Worm (Caenorhabditis elegans): ENCODE data around the gene dnj-20.

The dnj-20 gene

ce11 chrII:9667382-9667781 is 43.4 kb upstream of the dnj-20 start, which contains the start of gene ZK1320.11:
Gene ZK1320.11 (plus strand): TSS chrII:9667624.
- TF ChIP-seq nhr-71 (tag; optimal IDR thresholded peaks at IDR 0.05) (peak; percentile 25), blmp-1 (tag; optimal IDR thresholded peaks at IDR 0.05) (no peak), efl-1 (optimal IDR thresholded peaks at IDR 0.05) (peak; percentile 21 to 27), efl-1 (GFP tag; optimal IDR thresholded peaks at IDR 0.05 in 1 of 2) (no peak), hlh-4 (tag; optimal IDR thresholded peaks at IDR 0.05) (peak; percentile 22), lsy-2 (tag; optimal IDR thresholded peaks at IDR 0.05) (peak in 1 of 2 experiments; percentile 58), nhr-19 (GFP tag; conservative IDR thresholded peaks at IDR 0.05) (no peak), lin-14 (GFP tag; optimal IDR thresholded peaks at IDR 0.05) (peak; percentile 5), nhr-76 (tag; optimal IDR thresholded peaks at IDR 0.05) (no peak), tlp-1 (tag; optimal IDR thresholded peaks at IDR 0.05) (no peak), hlh-17 (GFP tag; optimal IDR thresholded peaks at IDR 0.05; ENCODE audit: borderline replicate concordance) (no peak), ceh-82 (tag; optimal IDR thresholded peaks at IDR 0.05) (peak in 1 of 3 experiments; percentile 9), nhr-90 (tag; optimal IDR thresholded peaks at IDR 0.05; ENCODE audit: poor library complexity) (no peak), grh-1 (GFP tag; IDR thresholded peaks at IDR 0.05) (no peak), hpl-2 (GFP tag; optimal IDR thresholded peaks at IDR 0.05) (no peak)

- TF ChIP-seq lin-14 (GFP tag; optimal IDR thresholded peaks at IDR 0.05) (peak; percentile 15), nhr-84 (tag; optimal IDR thresholded peaks at IDR 0.05) (no peak), blmp-1 (tag; optimal IDR thresholded peaks at IDR 0.05) (no peak), aha-1 (tag; optimal IDR thresholded peaks at IDR 0.05) (no peak), nhr-71 (tag; optimal IDR thresholded peaks at IDR 0.05) (peak; percentile 22), fkh-8 (tag; optimal IDR thresholded peaks at IDR 0.05) (peak; percentile 38), ztf-11 (tag; optimal IDR thresholded peaks at IDR 0.05) (no peak)
Measured at ce11 chrII:9665577-9665976, 41.6 kb upstream of the dnj-20 start, which contains the start of gene ZK1320.5. Gene ZK1320.5 (minus strand): TSS chrII:9665677.

DNA sequence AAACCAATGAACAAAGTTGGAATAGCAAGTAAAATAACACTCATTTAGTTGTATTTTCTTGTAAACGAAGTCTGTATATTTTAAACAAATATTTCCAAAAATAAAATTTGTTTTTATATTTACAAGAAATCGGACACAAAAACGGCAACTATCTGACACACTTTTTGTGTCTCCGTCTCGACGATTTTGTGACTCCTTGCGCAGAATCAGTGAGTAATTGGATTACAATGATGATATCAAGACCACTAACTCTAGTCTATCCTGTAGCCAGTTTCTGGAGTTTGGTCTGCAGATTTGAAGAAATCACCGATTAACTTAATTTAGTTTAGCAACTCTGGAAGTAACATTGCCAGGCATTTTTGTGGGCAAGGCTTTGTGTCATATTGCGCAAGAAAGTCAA is 38.8 kb upstream of the dnj-20 start, which contains the start of gene cyp-13A10:
cyp-13A10 (minus strand) TSS at position 88 of the 400 bp plus-strand sequence.
- TF ChIP-seq C04F5.9 (tag; optimal IDR thresholded peaks at IDR 0.05) (no peak), zag-1 (tag; optimal IDR thresholded peaks at IDR 0.05) (no peak), efl-3 (GFP tag; optimal IDR thresholded peaks at IDR 0.05) (no peak), pag-3 (tag; optimal IDR thresholded peaks at IDR 0.05; ENCODE audit: borderline replicate concordance, insufficient read depth) (no peak), lin-15B (tag; optimal IDR thresholded peaks at IDR 0.05) (no peak), unc-130 (tag; optimal IDR thresholded peaks at IDR 0.05) (no peak), dpl-1 (GFP tag; optimal IDR thresholded peaks at IDR 0.05) (no peak), unc-30 (tag; optimal IDR thresholded peaks at IDR 0.05) (no peak), elt-3 (tag; optimal IDR thresholded peaks at IDR 0.05) (peak in 1 of 6 experiments; percentile 38), lin-14 (GFP tag; optimal IDR thresholded peaks at IDR 0.05) (peak; percentile 10), nhr-77 (tag; optimal IDR thresholded peaks at IDR 0.05) (no peak), C34B4.2 (tag; optimal IDR thresholded peaks at IDR 0.05) (no peak), hlh-17 (GFP tag; optimal IDR thresholded peaks at IDR 0.05; ENCODE audit: borderline replicate concordance) (no peak), ztf-11 (tag; optimal IDR thresholded peaks at IDR 0.05) (no peak), nhr-20 (tag; optimal IDR thresholded peaks at IDR 0.05) (peak; percentile 47), sptf-1 (tag; optimal IDR thresholded peaks at IDR 0.05) (no peak), blmp-1 (tag; optimal IDR thresholded peaks at IDR 0.05) (peak; percentile 26), pax-3 (tag; optimal IDR thresholded peaks at IDR 0.05) (no peak), skn-1 (tag; optimal IDR thresholded peaks at IDR 0.05) (no peak), nhr-85 (tag) (peak; percentile 66), nhr-84 (tag; optimal IDR thresholded peaks at IDR 0.05) (no peak), nhr-28 (tag; optimal IDR thresholded peaks at IDR 0.05) (no peak), nhr-71 (tag; optimal IDR thresholded peaks at IDR 0.05) (peak; percentile 18)

DNA sequence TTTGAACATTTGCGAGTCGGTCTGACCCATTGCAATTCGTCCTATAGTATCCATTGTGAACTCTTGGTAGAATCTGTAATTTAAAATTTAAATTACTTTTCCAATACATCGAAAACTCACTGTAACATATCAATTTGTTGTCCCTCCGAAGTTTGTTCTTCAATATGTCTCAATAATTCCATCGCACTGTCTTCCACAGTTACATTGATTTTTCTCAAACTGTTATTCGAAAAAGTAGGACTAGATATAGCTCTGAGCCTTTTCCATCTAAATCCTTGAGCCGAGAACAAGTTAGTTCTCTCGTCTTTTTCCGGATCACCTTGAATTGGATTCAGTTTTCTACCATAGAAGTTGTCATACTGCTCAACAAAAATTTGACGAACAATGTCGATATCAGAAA is 38.2 kb upstream of the dnj-20 start:
- TF ChIP-seq nhr-90 (tag; optimal IDR thresholded peaks at IDR 0.05; ENCODE audit: poor library complexity) (no peak), nhr-28 (tag; optimal IDR thresholded peaks at IDR 0.05) (no peak), fkh-10 (GFP tag; optimal IDR thresholded peaks at IDR 0.05) (no peak), nhr-11 (tag; optimal IDR thresholded peaks at IDR 0.05) (no peak), tlp-1 (tag; optimal IDR thresholded peaks at IDR 0.05) (no peak), nhr-19 (GFP tag; conservative IDR thresholded peaks at IDR 0.05) (no peak), hlh-4 (tag; optimal IDR thresholded peaks at IDR 0.05) (no peak), fkh-8 (tag; optimal IDR thresholded peaks at IDR 0.05) (no peak), lin-15B (tag; optimal IDR thresholded peaks at IDR 0.05) (no peak), egl-13 (tag; optimal IDR thresholded peaks at IDR 0.05) (no peak), tbx-2 (tag; optimal IDR thresholded peaks at IDR 0.05) (no peak), dpl-1 (GFP tag; optimal IDR thresholded peaks at IDR 0.05) (no peak), efl-1 (optimal IDR thresholded peaks at IDR 0.05) (no peak), efl-1 (GFP tag; optimal IDR thresholded peaks at IDR 0.05 in 1 of 2) (no peak), sptf-1 (tag; optimal IDR thresholded peaks at IDR 0.05) (no peak), ceh-63 (GFP tag; optimal IDR thresholded peaks at IDR 0.05) (no peak), pqm-1 (tag; optimal IDR thresholded peaks at IDR 0.05) (no peak), C16A3.4 (tag; optimal IDR thresholded peaks at IDR 0.05) (no peak), lir-3 (tag; optimal IDR thresholded peaks at IDR 0.05; ENCODE audit: poor library complexity) (no peak)

Measured in whole organism, L1 larva.